Fruit fly (Drosophila melanogaster): ENCODE measurements around the gene CG34030.

dm6 chr3L:7113010-7113409, 38.0 kb upstream of the CG34030 start:
- no peak for TF ChIP-seq Hr96 (GFP tag; optimal IDR thresholded peaks at IDR 0.05)
- TF ChIP-seq CG33017 (tag; optimal IDR thresholded peaks at IDR 0.05) = no peak
- no peak for TF ChIP-seq cnc (optimal IDR thresholded peaks at IDR 0.05)
- no peak for TF ChIP-seq kay (GFP tag; ENCODE audit: borderline replicate concordance)
- TF ChIP-seq cic (GFP tag; optimal IDR thresholded peaks at IDR 0.05) = no peak
- TF ChIP-seq ovo (GFP tag; optimal IDR thresholded peaks at IDR 0.05) = no peak
- no peak for TF ChIP-seq CG7101 (tag; optimal IDR thresholded peaks at IDR 0.05)
- TF ChIP-seq Clk (GFP tag; optimal IDR thresholded peaks at IDR 0.05) = no peak
- TF ChIP-seq bab1 (GFP tag; optimal IDR thresholded peaks at IDR 0.05) = no peak
- no peak for TF ChIP-seq toe (GFP tag; optimal IDR thresholded peaks at IDR 0.05)
- no peak for TF ChIP-seq CG5204 (GFP tag; optimal IDR thresholded peaks at IDR 0.05)
